Fruit fly (Drosophila melanogaster): Measurements from ENCODE around the gene tara.

tara gene

dm6 chr3R:16241102-16241779 is 15.8 kb downstream of the tara start (continued):
- TF ChIP-seq CG15011 (GFP tag; optimal IDR thresholded peaks at IDR 0.05) (no peak), croc (GFP tag; conservative IDR thresholded peaks at IDR 0.05) (no peak), grau (tag; optimal IDR thresholded peaks at IDR 0.05) (peak; percentile 27), hkb (optimal IDR thresholded peaks at IDR 0.05) (no peak), hkb (GFP tag; IDR thresholded peaks at IDR 0.05) (no peak), bab2 (GFP tag; optimal IDR thresholded peaks at IDR 0.05) (no peak), run (tag; optimal IDR thresholded peaks at IDR 0.05) (peak; percentile 13), gce (GFP tag; IDR thresholded peaks at IDR 0.05) (no peak), CG14710 (tag; optimal IDR thresholded peaks at IDR 0.05) (no peak), sens-2 (GFP tag; IDR thresholded peaks at IDR 0.05) (no peak), CG3995 (GFP tag; optimal IDR thresholded peaks at IDR 0.05) (peak; percentile 32), Asciz (GFP tag; optimal IDR thresholded peaks at IDR 0.05) (no peak), CG31224 (GFP tag; IDR thresholded peaks at IDR 0.05) (no peak), Atf-2 (GFP tag; optimal IDR thresholded peaks at IDR 0.05) (no peak), CG4617 (GFP tag; optimal IDR thresholded peaks at IDR 0.05; ENCODE audit: borderline replicate concordance) (no peak), CG11723 (GFP tag; optimal IDR thresholded peaks at IDR 0.05) (no peak), Xrp1 (GFP tag; IDR thresholded peaks at IDR 0.05) (no peak), sna (GFP tag; IDR thresholded peaks at IDR 0.05; ENCODE audit: partially characterized antibody) (no peak), kni (GFP tag; optimal IDR thresholded peaks at IDR 0.05) (peak; percentile 96), CG32772 (GFP tag; IDR thresholded peaks at IDR 0.05) (no peak), Usf (GFP tag; optimal IDR thresholded peaks at IDR 0.05) (no peak), onecut (GFP tag; IDR thresholded peaks at IDR 0.05) (no peak; the same call in 1 of the 2 replicates), sc (optimal IDR thresholded peaks at IDR 0.05) (no peak), sc (GFP tag; optimal IDR thresholded peaks at IDR 0.05) (no peak), CG33213 (GFP tag; optimal IDR thresholded peaks at IDR 0.05) (peak; percentile 8), CG3065 (GFP tag; optimal IDR thresholded peaks at IDR 0.05) (no peak), Pdp1 (GFP tag; optimal IDR thresholded peaks at IDR 0.05) (peak; percentile 30 to 98), CG3163 (GFP tag; optimal IDR thresholded peaks at IDR 0.05) (peak; percentile 78), Elba2 (GFP tag; optimal IDR thresholded peaks at IDR 0.05) (no peak), pita (GFP tag; optimal IDR thresholded peaks at IDR 0.05) (no peak), CG4820 (GFP tag; optimal IDR thresholded peaks at IDR 0.05) (no peak), Nf-YC (tag; optimal IDR thresholded peaks at IDR 0.05) (peak; percentile 49), cwo (GFP tag; optimal IDR thresholded peaks at IDR 0.05) (peak; percentile 83), Oaz (GFP tag; IDR thresholded peaks at IDR 0.05) (no peak), Six4 (GFP tag; optimal IDR thresholded peaks at IDR 0.05) (peak; percentile 42), ind (GFP tag; optimal IDR thresholded peaks at IDR 0.05) (peak; percentile 8), CG34224 (GFP tag; IDR thresholded peaks at IDR 0.05; ENCODE audit: partially characterized antibody) (no peak), Ets65A (GFP tag) (peak; percentile 33), bcd (GFP tag; optimal IDR thresholded peaks at IDR 0.05) (peak; percentile 13), Kr (GFP tag; optimal IDR thresholded peaks at IDR 0.05) (peak; percentile 53), CG6765 (GFP tag; optimal IDR thresholded peaks at IDR 0.05) (no peak), ttk (GFP tag; IDR thresholded peaks at IDR 0.05) (no peak), CG6175 (GFP tag; IDR thresholded peaks at IDR 0.05) (no peak), CG2889 (GFP tag; IDR thresholded peaks at IDR 0.05) (no peak), sisA (GFP tag; IDR thresholded peaks at IDR 0.05) (no peak), yki (optimal IDR thresholded peaks at IDR 0.05) (peak; percentile 70), CG1603 (tag; optimal IDR thresholded peaks at IDR 0.05) (peak; percentile 43), CG6813 (GFP tag; optimal IDR thresholded peaks at IDR 0.05) (peak; percentile 43), jigr1 (GFP tag; IDR thresholded peaks at IDR 0.05) (no peak), CG6254 (GFP tag; optimal IDR thresholded peaks at IDR 0.05) (no peak), CG15696 (tag; optimal IDR thresholded peaks at IDR 0.05) (peak; percentile 14), CG9932 (GFP tag; IDR thresholded peaks at IDR 0.05) (no peak)
